Worm (Caenorhabditis elegans) whole organism, midembryonic: ENCODE data around the gene lgc-6.

Source experiments
- T22C8.4 ChIP-seq: fragments of 200-800 bp; sonication (Bioruptor generic); IDR thresholded peaks from 2 replicates; pipeline ENCODE4 v1.3.6; 2022; ENCODE audit warnings: missing genetic modification characterization, missing compliant biosample characterization
- cog-1 ChIP-seq: sonication (generic microtip); optimal IDR thresholded peaks from 2 replicates; lab custom pipeline; 2016; ENCODE audit warnings: missing genetic modification characterization, missing compliant biosample characterization
- tab-1 ChIP-seq: fragments of 200-800 bp; sonication (Bioruptor generic); IDR thresholded peaks from 2 replicates; pipeline ENCODE4 v1.3.6; 2022; ENCODE audit warnings: missing genetic modification characterization, missing compliant biosample characterization
- ztf-23 ChIP-seq: fragments of 200-800 bp; sonication (Bioruptor generic); IDR thresholded peaks from 2 replicates; pipeline ENCODE4 v1.3.6; 2022; ENCODE audit warnings: missing genetic modification reagents, missing genetic modification characterization, missing compliant biosample characterization

- no peak for TF ChIP-seq tab-1 (GFP tag; lab: Robert Waterston, UW)
- TF ChIP-seq T22C8.4 (GFP tag; lab: Robert Waterston, UW) = no peak
- no peak for TF ChIP-seq ztf-23
- TF ChIP-seq cog-1 (tag; lab: Kevin White, UChicago) = no peak
These were observed 40.6 kb downstream of the lgc-6 start for ce11 chrIV:8380266-8380850.
